Fruit fly (Drosophila melanogaster): ENCODE data around the gene AIF.

The AIF gene

dm6 chr2L:2198613-2199432, 47.3 kb downstream of the AIF start (continued):
- no peak for TF ChIP-seq Drgx (GFP tag; IDR thresholded peaks at IDR 0.05)
- peak; percentile 55 for TF ChIP-seq Hmx (GFP tag; optimal IDR thresholded peaks at IDR 0.05)
- TF ChIP-seq Mes4 (GFP tag; optimal IDR thresholded peaks at IDR 0.05): peak; percentile 85
- peak; percentile 57 for TF ChIP-seq zen (tag; optimal IDR thresholded peaks at IDR 0.05)
- peak; percentile 95 for TF ChIP-seq Nf-YC (tag; optimal IDR thresholded peaks at IDR 0.05)
- TF ChIP-seq CG10147 (GFP tag; optimal IDR thresholded peaks at IDR 0.05): peak; percentile 64
- no peak for TF ChIP-seq CG9215 (GFP tag; IDR thresholded peaks at IDR 0.05)
- TF ChIP-seq CG3065 (GFP tag; optimal IDR thresholded peaks at IDR 0.05): no peak
- TF ChIP-seq Hmr (GFP tag; optimal IDR thresholded peaks at IDR 0.05): peak; percentile 84
- TF ChIP-seq Mrtf (GFP tag; IDR thresholded peaks at IDR 0.05): no peak
- no peak for TF ChIP-seq Sin3A (optimal IDR thresholded peaks at IDR 0.05)
- peak; percentile 56 for TF ChIP-seq CG31388 (GFP tag; optimal IDR thresholded peaks at IDR 0.05)

- TF ChIP-seq Dip2 (GFP tag; IDR thresholded peaks at IDR 0.05) (no peak), vnd (GFP tag; IDR thresholded peaks at IDR 0.05; ENCODE audit: partially characterized antibody) (no peak), Adf1 (GFP tag; IDR thresholded peaks at IDR 0.05) (no peak), nom (GFP tag; optimal IDR thresholded peaks at IDR 0.05) (peak; percentile 42), Xbp1 (GFP tag; optimal IDR thresholded peaks at IDR 0.05) (no peak), ap (GFP tag; IDR thresholded peaks at IDR 0.05) (no peak), Lim3 (GFP tag; IDR thresholded peaks at IDR 0.05) (no peak), corto (GFP tag; optimal IDR thresholded peaks at IDR 0.05) (peak; percentile 69), peb (GFP tag; IDR thresholded peaks at IDR 0.05) (no peak), Hr51 (GFP tag; optimal IDR thresholded peaks at IDR 0.05) (no peak), bcd (GFP tag; optimal IDR thresholded peaks at IDR 0.05) (no peak), CG15479 (GFP tag; optimal IDR thresholded peaks at IDR 0.05) (no peak)
These were observed 47.9 kb downstream of the AIF start for dm6 chr2L:2199433-2199796.

dm6 chr2L:2200136-2201036, 48.8 kb downstream of the AIF start:
- TF ChIP-seq cad (GFP tag; optimal IDR thresholded peaks at IDR 0.05) (no peak), maf-S (GFP tag; optimal IDR thresholded peaks at IDR 0.05) (no peak), CG17802 (tag; optimal IDR thresholded peaks at IDR 0.05) (no peak), Dek (tag; optimal IDR thresholded peaks at IDR 0.05) (no peak), slp2 (GFP tag; optimal IDR thresholded peaks at IDR 0.05) (no peak), luna (GFP tag; optimal IDR thresholded peaks at IDR 0.05) (no peak), CG11093 (GFP tag; IDR thresholded peaks at IDR 0.05) (no peak), Hr51 (GFP tag; optimal IDR thresholded peaks at IDR 0.05) (no peak), vfl (GFP tag; optimal IDR thresholded peaks at IDR 0.05) (no peak), nmo (GFP tag; optimal IDR thresholded peaks at IDR 0.05) (no peak), HLHmδ (GFP tag; optimal IDR thresholded peaks at IDR 0.05) (peak; percentile 63), Ravus (GFP tag; IDR thresholded peaks at IDR 0.05) (no peak), Hmr (GFP tag; optimal IDR thresholded peaks at IDR 0.05) (peak; percentile 7), mirr (GFP tag; optimal IDR thresholded peaks at IDR 0.05) (peak; percentile 3), Trl (optimal IDR thresholded peaks at IDR 0.05) (peak; percentile 51 to 66), Trl (GFP tag; optimal IDR thresholded peaks at IDR 0.05) (no peak), Ptx1 (GFP tag; IDR thresholded peaks at IDR 0.05) (no peak), CG8478 (optimal IDR thresholded peaks at IDR 0.05) (peak; percentile 63), HLH4C (GFP tag; IDR thresholded peaks at IDR 0.05; ENCODE audit: partially characterized antibody) (no peak), D19B (GFP tag; optimal IDR thresholded peaks at IDR 0.05) (no peak), ssp (GFP tag; IDR thresholded peaks at IDR 0.05) (no peak), CG10462 (GFP tag; optimal IDR thresholded peaks at IDR 0.05) (no peak), CG12071 (GFP tag; optimal IDR thresholded peaks at IDR 0.05) (peak; percentile 11), abd-A (tag; optimal IDR thresholded peaks at IDR 0.05) (peak; percentile 46), Antp (GFP tag; optimal IDR thresholded peaks at IDR 0.05) (no peak)
